Worm (Caenorhabditis elegans) whole organism, mixed stage, embryonic: ENCODE measurements around the gene lin-49.

Experiments used
- M03D4.4 ChIP-seq: sonication (generic microtip); optimal IDR thresholded peaks from 2 replicates; lab custom pipeline; 2017; ENCODE audit warnings: mild to moderate bottlenecking, missing genetic modification characterization, missing compliant biosample characterization
- bed-3 ChIP-seq: fragments of 200-800 bp; sonication (Bioruptor generic); optimal IDR thresholded peaks from 3 replicates; lab custom pipeline; 2018; ENCODE audit warnings: mild to moderate bottlenecking, missing genetic modification characterization, moderate library complexity, missing compliant biosample characterization
- blmp-1 ChIP-seq: fragments of 150-350 bp; optimal IDR thresholded peaks from 2 replicates; lab custom pipeline; 2014; ENCODE audit warnings: missing biosample characterization, missing genetic modification characterization
- ceh-39 ChIP-seq: fragments of 150-350 bp; optimal IDR thresholded peaks from 2 replicates; lab custom pipeline; 2014; ENCODE audit warnings: missing biosample characterization, missing genetic modification characterization
- ceh-43 ChIP-seq: fragments of 200-800 bp; sonication (Bioruptor generic); optimal IDR thresholded peaks from 2 replicates; lab custom pipeline; 2018; ENCODE audit warnings: mild to moderate bottlenecking, missing genetic modification characterization, moderate library complexity, missing compliant biosample characterization
- ceh-83 ChIP-seq: fragments of 200-800 bp; sonication (Bioruptor generic); optimal IDR thresholded peaks from 2 replicates; lab custom pipeline; 2018; ENCODE audit warnings: mild to moderate bottlenecking, missing genetic modification characterization, missing compliant biosample characterization
- ces-1 ChIP-seq: fragments of 150-350 bp; optimal IDR thresholded peaks from 2 replicates; lab custom pipeline; 2014; ENCODE audit warnings: missing biosample characterization, missing genetic modification reagents, missing genetic modification characterization
- cnd-1 ChIP-seq: fragments of 200-800 bp; sonication (Bioruptor generic); optimal IDR thresholded peaks from 2 replicates; lab custom pipeline; 2018; ENCODE audit warnings: mild to moderate bottlenecking, missing genetic modification characterization, missing compliant biosample characterization
- drap-1 ChIP-seq: fragments of 200-800 bp; sonication (Bioruptor generic); optimal IDR thresholded peaks from 3 replicates; lab custom pipeline; 2018; ENCODE audit warnings: mild to moderate bottlenecking, missing genetic modification characterization, missing compliant biosample characterization
- elt-1 ChIP-seq: sonication (generic microtip); optimal IDR thresholded peaks from 2 replicates; lab custom pipeline; 2017; ENCODE audit warnings: missing genetic modification characterization, mild to moderate bottlenecking, missing compliant biosample characterization, antibody characterized with exemption, moderate library complexity, borderline replicate concordance; ENCODE audit not compliant: insufficient read depth
- elt-3 ChIP-seq: fragments of 150-350 bp; optimal IDR thresholded peaks from 2 replicates; lab custom pipeline; 2014; ENCODE audit warnings: missing biosample characterization, missing genetic modification characterization
- flh-1 ChIP-seq: fragments of 200-800 bp; sonication (Bioruptor generic); optimal IDR thresholded peaks from 2 replicates; lab custom pipeline; 2018; ENCODE audit warnings: mild to moderate bottlenecking, missing genetic modification characterization, moderate library complexity, missing compliant biosample characterization
- hlh-1 ChIP-seq: fragments of 150-350 bp; optimal IDR thresholded peaks from 2 replicates; lab custom pipeline; 2014; ENCODE audit warnings: missing biosample characterization, missing genetic modification reagents, missing genetic modification characterization
- lin-13 ChIP-seq: fragments of 150-350 bp; optimal IDR thresholded peaks from 2 replicates; lab custom pipeline; 2014; ENCODE audit warnings: missing biosample characterization, missing genetic modification characterization
- lin-32 ChIP-seq: fragments of 200-800 bp; sonication (Bioruptor generic); optimal IDR thresholded peaks from 2 replicates; lab custom pipeline; 2018; ENCODE audit warnings: mild to moderate bottlenecking, missing genetic modification characterization, missing compliant biosample characterization
- lsy-2 ChIP-seq: fragments of 150-350 bp; optimal IDR thresholded peaks from 2 replicates; lab custom pipeline; 2014; ENCODE audit warnings: missing biosample characterization, missing genetic modification characterization
- mab-5 ChIP-seq: fragments of 150-350 bp; optimal IDR thresholded peaks from 2 replicates; lab custom pipeline; 2014; ENCODE audit warnings: missing biosample characterization, missing genetic modification characterization
- mep-1 ChIP-seq: fragments of 150-350 bp; optimal IDR thresholded peaks from 2 replicates; lab custom pipeline; 2017; ENCODE audit warnings: missing biosample characterization, missing genetic modification reagents, missing genetic modification characterization, inconsistent platforms
- mls-2 ChIP-seq: sonication (generic microtip); optimal IDR thresholded peaks from 2 replicates; lab custom pipeline; 2016; ENCODE audit warnings: mild to moderate bottlenecking, missing genetic modification characterization, moderate library complexity, missing compliant biosample characterization
- nhr-12 ChIP-seq: fragments of 150-350 bp; optimal IDR thresholded peaks from 2 replicates; lab custom pipeline; 2014; ENCODE audit warnings: missing biosample characterization, missing genetic modification characterization
- nhr-2 ChIP-seq: fragments of 150-350 bp; optimal IDR thresholded peaks from 2 replicates; lab custom pipeline; 2014; ENCODE audit warnings: missing biosample characterization, missing genetic modification characterization
- nhr-237 ChIP-seq: fragments of 150-350 bp; optimal IDR thresholded peaks from 2 replicates; lab custom pipeline; 2014; ENCODE audit warnings: missing biosample characterization, missing genetic modification characterization
- nhr-28 ChIP-seq: fragments of 150-350 bp; optimal IDR thresholded peaks from 2 replicates; lab custom pipeline; 2014; ENCODE audit warnings: missing biosample characterization, missing genetic modification characterization
- nhr-76 ChIP-seq: sonication (generic microtip); optimal IDR thresholded peaks from 2 replicates; lab custom pipeline; 2017; ENCODE audit warnings: missing biosample characterization, missing genetic modification characterization
- pha-4 ChIP-seq: fragments of 150-350 bp; optimal IDR thresholded peaks from 2 replicates; lab custom pipeline; 2018; ENCODE audit warnings: missing biosample characterization, missing genetic modification reagents, missing genetic modification characterization
- snpc-4 ChIP-seq: fragments of 150-350 bp; optimal IDR thresholded peaks from 2 replicates; lab custom pipeline; 2014; ENCODE audit warnings: missing biosample characterization, missing genetic modification characterization
- sptf-1 ChIP-seq: sonication (generic microtip); optimal IDR thresholded peaks from 2 replicates; lab custom pipeline; 2017; ENCODE audit warnings: mild to moderate bottlenecking, missing genetic modification characterization, moderate library complexity, missing compliant biosample characterization
- tbx-8 ChIP-seq: fragments of 200-800 bp; sonication (Bioruptor generic); optimal IDR thresholded peaks from 2 replicates; lab custom pipeline; 2018; ENCODE audit warnings: mild to moderate bottlenecking, missing genetic modification characterization, moderate library complexity, missing compliant biosample characterization
- unc-120 ChIP-seq: sonication (generic microtip); optimal IDR thresholded peaks from 2 replicates; lab custom pipeline; 2017; ENCODE audit warnings: missing genetic modification characterization, missing compliant biosample characterization; ENCODE audit not compliant: poor library complexity, severe bottlenecking
- unc-39 ChIP-seq: fragments of 150-350 bp; optimal IDR thresholded peaks from 2 replicates; lab custom pipeline; 2014; ENCODE audit warnings: missing biosample characterization, missing genetic modification characterization
- unc-62 ChIP-seq: fragments of 150-350 bp; optimal IDR thresholded peaks from 2 replicates; lab custom pipeline; 2014; ENCODE audit warnings: missing biosample characterization, missing genetic modification reagents, missing genetic modification characterization
- zip-8 ChIP-seq: fragments of 150-350 bp; optimal IDR thresholded peaks from 2 replicates; lab custom pipeline; 2014; ENCODE audit warnings: missing biosample characterization, missing genetic modification characterization
- ztf-11 ChIP-seq: fragments of 150-350 bp; optimal IDR thresholded peaks from 2 replicates; lab custom pipeline; 2014; ENCODE audit warnings: missing biosample characterization, missing genetic modification characterization

The lin-49 gene

ce11 chrIV:8618698-8619097 is 1.8 kb upstream of the lin-49 start, which contains the start of gene F42A9.8:
TSS of gene F42A9.8 (minus strand) at chrIV:8618785.
- TF ChIP-seq mep-1 (tag; lab: Kevin White, UChicago) (peak; percentile 55), ceh-43 (GFP tag; lab: Kevin White, UChicago) (no peak), lin-32 (GFP tag; lab: Kevin White, UChicago) (no peak), ces-1 (GFP tag; lab: Kevin White, UChicago) (no peak)
- TF ChIP-seq, all 35 proteins: peak for 1

- TF ChIP-seq lin-13 (tag; lab: Kevin White, UChicago) (no peak), lsy-2 (tag; lab: Kevin White, UChicago) (no peak), zip-8 (tag; lab: Kevin White, UChicago) (no peak), unc-39 (tag; lab: Kevin White, UChicago) (no peak), sptf-1 (no peak), ceh-39 (tag; lab: Kevin White, UChicago) (no peak), M03D4.4 (tag; lab: Kevin White, UChicago) (no peak), nhr-2 (tag; lab: Kevin White, UChicago) (no peak), nhr-12 (tag; lab: Kevin White, UChicago) (no peak), lin-32 (GFP tag; lab: Kevin White, UChicago) (no peak), mls-2 (tag; lab: Kevin White, UChicago) (no peak), blmp-1 (no peak)
Measured at ce11 chrIV:8625730-8626129, 5.2 kb downstream of the lin-49 start.

- TF ChIP-seq hlh-1 (tag; lab: Kevin White, UChicago) (no peak), nhr-2 (tag; lab: Kevin White, UChicago) (no peak), ces-1 (GFP tag; lab: Kevin White, UChicago) (peak; percentile 78)
Measured at ce11 chrIV:8626294-8626693, 5.8 kb downstream of the lin-49 start.

ce11 chrIV:8627328-8627727 is 6.8 kb downstream of the lin-49 start, which contains the start of gene F42A9.11:
TSS of gene F42A9.11 (plus strand) at chrIV:8627637.
- TF ChIP-seq ceh-43 (GFP tag; lab: Kevin White, UChicago) (no peak), hlh-1 (tag; lab: Kevin White, UChicago) (peak; percentile 6)

ce11 chrIV:8628262-8628661 is 7.8 kb downstream of the lin-49 start:
- TF ChIP-seq lin-13 (tag; lab: Kevin White, UChicago) (no peak), elt-1 (tag; lab: Kevin White, UChicago) (no peak), drap-1 (GFP tag; lab: Kevin White, UChicago) (no peak), flh-1 (GFP tag; lab: Kevin White, UChicago) (no peak), nhr-28 (tag; lab: Kevin White, UChicago) (no peak), mls-2 (tag; lab: Kevin White, UChicago) (no peak), ztf-11 (tag; lab: Kevin White, UChicago) (no peak), bed-3 (no peak), mab-5 (tag; lab: Kevin White, UChicago) (no peak), tbx-8 (no peak), blmp-1 (no peak), mep-1 (tag; lab: Kevin White, UChicago) (no peak), cnd-1 (tag; lab: Kevin White, UChicago) (no peak)
- TF ChIP-seq, all 35 proteins: peak for 0

- TF ChIP-seq drap-1 (GFP tag; lab: Kevin White, UChicago) = peak; percentile 4
- TF ChIP-seq elt-3 (tag; lab: Kevin White, UChicago) = no peak
- TF ChIP-seq ztf-11 (tag; lab: Kevin White, UChicago) = no peak
- no peak for TF ChIP-seq lin-32 (GFP tag; lab: Kevin White, UChicago)
- no peak for TF ChIP-seq nhr-76 (tag; lab: Kevin White, UChicago)
- TF ChIP-seq nhr-2 (tag; lab: Kevin White, UChicago) = no peak
- no peak for TF ChIP-seq unc-39 (tag; lab: Kevin White, UChicago)
- TF ChIP-seq ces-1 (GFP tag; lab: Kevin White, UChicago) = peak; percentile 27
- TF ChIP-seq blmp-1 = no peak
- no peak for TF ChIP-seq pha-4
- no peak for TF ChIP-seq ceh-43 (GFP tag; lab: Kevin White, UChicago)
- TF ChIP-seq nhr-12 (tag; lab: Kevin White, UChicago) = no peak
- no peak for TF ChIP-seq nhr-28 (tag; lab: Kevin White, UChicago)
- TF ChIP-seq unc-120 (tag; lab: Kevin White, UChicago) = peak; percentile 94
- no peak for TF ChIP-seq mep-1 (tag; lab: Kevin White, UChicago)
- no peak for TF ChIP-seq bed-3
- TF ChIP-seq unc-62 (GFP tag; lab: Kevin White, UChicago) = peak; percentile 67
- TF ChIP-seq hlh-1 (tag; lab: Kevin White, UChicago) = peak; percentile 59
- no peak for TF ChIP-seq mab-5 (tag; lab: Kevin White, UChicago)
- peak; percentile 1 for TF ChIP-seq nhr-237 (tag; lab: Kevin White, UChicago)
- no peak for TF ChIP-seq lin-13 (tag; lab: Kevin White, UChicago)
- no peak for TF ChIP-seq tbx-8
- TF ChIP-seq ceh-83 (GFP tag; lab: Kevin White, UChicago) = no peak
- TF ChIP-seq snpc-4 = no peak
Measured at ce11 chrIV:8629609-8630052, 9.1 kb downstream of the lin-49 start.
